Fruit fly (Drosophila melanogaster) whole organism, pupa: Measurements from ENCODE around the gene CG5853.

Experiments
- CG10348 ChIP-seq: fragments of 200-800 bp; sonication (Bioruptor generic); IDR thresholded peaks from 2 replicates; pipeline ENCODE4 v1.3.6; 2022; ENCODE audit warnings: missing biosample characterization, missing genetic modification characterization
- CG12605 ChIP-seq: fragments of 200-800 bp; sonication (Bioruptor generic); IDR thresholded peaks from 2 replicates; pipeline ENCODE4 v1.3.6; 2022; ENCODE audit warnings: missing biosample characterization, missing genetic modification characterization
- CG13204 ChIP-seq: fragments of 200-800 bp; sonication (Bioruptor generic); optimal IDR thresholded peaks from 2 replicates; lab custom pipeline; 2018; ENCODE audit warnings: missing biosample characterization, mild to moderate bottlenecking, missing genetic modification characterization, moderate library complexity
- CG14655 ChIP-seq: fragments of 200-800 bp; sonication (Bioruptor generic); optimal IDR thresholded peaks from 3 replicates; lab custom pipeline; 2017; ENCODE audit warnings: mild to moderate bottlenecking, missing biosample characterization, missing genetic modification reagents, missing genetic modification characterization
- CG15710 ChIP-seq: fragments of 200-800 bp; sonication (Bioruptor generic); optimal IDR thresholded peaks from 2 replicates; lab custom pipeline; 2018; ENCODE audit warnings: missing biosample characterization, mild to moderate bottlenecking, missing genetic modification characterization, moderate library complexity
- CG17806 ChIP-seq: fragments of 200-800 bp; sonication (Bioruptor generic); optimal IDR thresholded peaks from 2 replicates; lab custom pipeline; 2018; ENCODE audit warnings: missing biosample characterization, mild to moderate bottlenecking, missing genetic modification characterization, moderate library complexity
- CG4496 ChIP-seq: fragments of 200-800 bp; sonication (Bioruptor generic); IDR thresholded peaks from 3 replicates; pipeline ENCODE4 v1.3.6; 2022; ENCODE audit warnings: missing biosample characterization, missing genetic modification characterization
- CG8159 ChIP-seq: fragments of 200-800 bp; sonication (Bioruptor generic); optimal IDR thresholded peaks from 3 replicates; lab custom pipeline; 2018; ENCODE audit warnings: missing biosample characterization, mild to moderate bottlenecking, missing genetic modification characterization, moderate library complexity
- CG8301 ChIP-seq: fragments of 200-800 bp; sonication (Bioruptor generic); optimal IDR thresholded peaks from 2 replicates; lab custom pipeline; 2018; ENCODE audit warnings: missing biosample characterization, mild to moderate bottlenecking, missing genetic modification characterization
- EcR ChIP-seq: fragments of 200-800 bp; sonication (Bioruptor generic); optimal IDR thresholded peaks from 3 replicates; lab custom pipeline; 2019; ENCODE audit warnings: missing biosample characterization, missing genetic modification characterization, mild to moderate bottlenecking, moderate library complexity, missing genetic modification reagents
- Snoo ChIP-seq: fragments of 200-800 bp; sonication (Bioruptor generic); optimal IDR thresholded peaks from 3 replicates; lab custom pipeline; 2017; ENCODE audit warnings: missing biosample characterization, mild to moderate bottlenecking, missing genetic modification characterization, inconsistent platforms
- fd96Ca ChIP-seq: fragments of 200-800 bp; sonication (Bioruptor generic); IDR thresholded peaks from 3 replicates; pipeline ENCODE4 v1.3.6; 2022; ENCODE audit warnings: missing biosample characterization, missing genetic modification characterization
- gl ChIP-seq: fragments of 200-800 bp; sonication (Bioruptor generic); optimal IDR thresholded peaks from 2 replicates; lab custom pipeline; 2018; ENCODE audit warnings: missing biosample characterization, mild to moderate bottlenecking, missing genetic modification characterization
- rn ChIP-seq: fragments of 200-800 bp; sonication (Bioruptor generic); IDR thresholded peaks from 2 replicates; pipeline ENCODE4 v1.3.6; 2022; ENCODE audit warnings: missing biosample characterization, missing genetic modification characterization

- TF ChIP-seq CG13204 (GFP tag; lab: Kevin White, UChicago) (no peak), CG4496 (GFP tag; lab: Robert Waterston, UW) (0 out of 3 replicates have a peak, but pooled peaks have one; percentile 39), fd96Ca (GFP tag; lab: Robert Waterston, UW) (peak; percentile 44; the same call in 1 of the 3 replicates), EcR (no peak), Snoo (tag; lab: Kevin White, UChicago) (peak; percentile 16), rn (GFP tag; lab: Robert Waterston, UW) (no peak), CG8301 (tag; lab: Kevin White, UChicago) (no peak), CG15710 (peak; percentile 4), CG12605 (GFP tag; lab: Robert Waterston, UW) (no peak), CG17806 (tag; lab: Kevin White, UChicago) (no peak), CG10348 (GFP tag; lab: Robert Waterston, UW) (no peak), CG14655 (no peak), gl (tag; lab: Kevin White, UChicago) (no peak), CG8159 (no peak)
These were observed 8.7 kb downstream of the CG5853 start, which contains the start of the genes Datp and CG4619 for dm6 chr2L:9938631-9939256.
